Worm (Caenorhabditis elegans) whole organism, L3 larva: ENCODE results near the gene ins-20.
"Not testable (repeated sequence)": the region's sequence is repeated elsewhere in the genome, so short reads cannot be mapped to it uniquely, and the experiment has no call there.

Experiments used
- R02D3.7 ChIP-seq: fragments of 150-350 bp; optimal IDR thresholded peaks from 2 replicates; lab custom pipeline; 2014; ENCODE audit warnings: missing biosample characterization, missing genetic modification characterization
- aly-2 ChIP-seq: fragments of 150-350 bp; optimal IDR thresholded peaks from 2 replicates; lab custom pipeline; 2014; ENCODE audit warnings: missing biosample characterization, missing genetic modification characterization
- ama-1 ChIP-seq: fragments of 150-350 bp; optimal IDR thresholded peaks from 2 replicates; lab custom pipeline; 2018
- ceh-16 ChIP-seq: sonication (generic microtip); optimal IDR thresholded peaks from 2 replicates; lab custom pipeline; 2017; ENCODE audit warnings: missing biosample characterization, missing genetic modification characterization
- ceh-28 ChIP-seq: fragments of 150-350 bp; optimal IDR thresholded peaks from 2 replicates; lab custom pipeline; 2014; ENCODE audit warnings: missing biosample characterization, missing genetic modification reagents, missing genetic modification characterization
- ceh-82 ChIP-seq: fragments of 150-350 bp; optimal IDR thresholded peaks from 2 replicates; lab custom pipeline; 2014; ENCODE audit warnings: missing biosample characterization, missing genetic modification characterization
- daf-12 ChIP-seq: fragments of 150-350 bp; optimal IDR thresholded peaks from 2 replicates; lab custom pipeline; 2014; ENCODE audit warnings: missing biosample characterization, missing genetic modification reagents, missing genetic modification characterization
- egl-27 ChIP-seq: sonication (generic microtip); optimal IDR thresholded peaks from 4 replicates; lab custom pipeline; 2017; ENCODE audit warnings: missing biosample characterization, missing genetic modification reagents, missing genetic modification characterization
- egl-5 ChIP-seq: fragments of 150-350 bp; optimal IDR thresholded peaks from 2 replicates; lab custom pipeline; 2017; ENCODE audit warnings: missing biosample characterization, missing genetic modification reagents, missing genetic modification characterization, inconsistent platforms
- elt-1 ChIP-seq: fragments of 150-350 bp; optimal IDR thresholded peaks from 2 replicates; lab custom pipeline; 2014; ENCODE audit warnings: missing biosample characterization, missing genetic modification characterization
- elt-2 ChIP-seq: sonication (generic microtip); optimal IDR thresholded peaks from 2 replicates; lab custom pipeline; 2016; ENCODE audit warnings: missing genetic modification reagents, mild to moderate bottlenecking, missing genetic modification characterization, missing compliant biosample characterization
- elt-3 ChIP-seq, 3 experiments: fragments of 150-350 bp in 1 of 3; sonication (generic microtip) in 2 of 3; optimal IDR thresholded peaks; 2 replicates in 2 of 3; 4 replicates in 1 of 3; lab custom pipeline; 2014 to 2017; ENCODE audit warnings: missing biosample characterization in 3 of 3, missing genetic modification characterization in 3 of 3
- fkh-10 ChIP-seq: sonication (generic microtip); optimal IDR thresholded peaks from 2 replicates; lab custom pipeline; 2017; ENCODE audit warnings: missing biosample characterization, missing genetic modification reagents, missing genetic modification characterization
- fkh-2 ChIP-seq: fragments of 150-350 bp; optimal IDR thresholded peaks from 2 replicates; lab custom pipeline; 2014; ENCODE audit warnings: missing biosample characterization, missing genetic modification reagents, missing genetic modification characterization
- fos-1 ChIP-seq: fragments of 150-350 bp; optimal IDR thresholded peaks from 2 replicates; lab custom pipeline; 2014; ENCODE audit warnings: missing biosample characterization, missing genetic modification characterization
- hmg-11 ChIP-seq: sonication (generic microtip); optimal IDR thresholded peaks from 2 replicates; lab custom pipeline; 2016; ENCODE audit warnings: missing genetic modification characterization, missing compliant biosample characterization
- lin-15B ChIP-seq: fragments of 150-350 bp; optimal IDR thresholded peaks from 2 replicates; lab custom pipeline; 2014; ENCODE audit warnings: missing biosample characterization, missing genetic modification characterization
- lin-39 ChIP-seq: fragments of 150-350 bp; optimal IDR thresholded peaks from 2 replicates; lab custom pipeline; 2018; ENCODE audit warnings: missing biosample characterization, missing genetic modification reagents, missing genetic modification characterization
- mdl-1 ChIP-seq: fragments of 150-350 bp; optimal IDR thresholded peaks from 2 replicates; lab custom pipeline; 2014; ENCODE audit warnings: missing biosample characterization, missing genetic modification characterization
- mml-1 ChIP-seq: fragments of 150-350 bp; sonication (generic microtip); optimal IDR thresholded peaks from 3 replicates; lab custom pipeline; 2014; ENCODE audit warnings: missing biosample characterization, missing genetic modification characterization
- nfya-1 ChIP-seq: sonication (generic microtip); optimal IDR thresholded peaks from 2 replicates; lab custom pipeline; 2017; ENCODE audit warnings: missing genetic modification characterization, mild to moderate bottlenecking, missing compliant biosample characterization, antibody characterized with exemption, moderate library complexity; ENCODE audit not compliant: insufficient read depth
- nhr-12 ChIP-seq: fragments of 150-350 bp; optimal IDR thresholded peaks from 2 replicates; lab custom pipeline; 2014; ENCODE audit warnings: missing biosample characterization, missing genetic modification characterization
- nhr-23 ChIP-seq: fragments of 150-350 bp; optimal IDR thresholded peaks from 2 replicates; lab custom pipeline; 2014; ENCODE audit warnings: missing biosample characterization, missing genetic modification reagents, missing genetic modification characterization
- nhr-237 ChIP-seq: fragments of 150-350 bp; optimal IDR thresholded peaks from 2 replicates; lab custom pipeline; 2014; ENCODE audit warnings: missing biosample characterization, missing genetic modification characterization
- nhr-25 ChIP-seq: sonication (generic microtip); optimal IDR thresholded peaks from 2 replicates; lab custom pipeline; 2017; ENCODE audit warnings: missing biosample characterization, missing genetic modification characterization
- nhr-28 ChIP-seq: fragments of 150-350 bp; optimal IDR thresholded peaks from 2 replicates; lab custom pipeline; 2014; ENCODE audit warnings: missing biosample characterization, missing genetic modification characterization
- nhr-76 ChIP-seq: fragments of 150-350 bp; sonication (generic microtip); optimal IDR thresholded peaks from 5 replicates; lab custom pipeline; 2014; ENCODE audit warnings: missing biosample characterization, missing genetic modification characterization
- nhr-77 ChIP-seq: fragments of 150-350 bp; optimal IDR thresholded peaks from 2 replicates; lab custom pipeline; 2014; ENCODE audit warnings: missing biosample characterization, missing genetic modification characterization
- pha-4 ChIP-seq: fragments of 150-350 bp; optimal IDR thresholded peaks from 2 replicates; lab custom pipeline; 2014; ENCODE audit warnings: missing biosample characterization, missing genetic modification reagents, missing genetic modification characterization
- sea-2 ChIP-seq: fragments of 150-350 bp; sonication (generic microtip); optimal IDR thresholded peaks from 4 replicates; lab custom pipeline; 2014; ENCODE audit warnings: missing biosample characterization, missing genetic modification reagents, missing genetic modification characterization
- skn-1 ChIP-seq: fragments of 150-350 bp; optimal IDR thresholded peaks from 2 replicates; lab custom pipeline; 2014; ENCODE audit warnings: missing biosample characterization, missing genetic modification characterization
- snpc-4 ChIP-seq: fragments of 150-350 bp; optimal IDR thresholded peaks from 2 replicates; lab custom pipeline; 2014; ENCODE audit warnings: missing biosample characterization, missing genetic modification characterization
- tbx-2 ChIP-seq: sonication (generic microtip); optimal IDR thresholded peaks from 2 replicates; lab custom pipeline; 2016; ENCODE audit warnings: mild to moderate bottlenecking, missing genetic modification characterization, missing compliant biosample characterization
- zag-1 ChIP-seq: fragments of 150-350 bp; optimal IDR thresholded peaks from 2 replicates; lab custom pipeline; 2014; ENCODE audit warnings: missing biosample characterization, missing genetic modification characterization

ins-20 gene

ce11 chrII:6000136-6000535 is 10.5 kb upstream of the ins-20 start, which contains the start of gene ins-6:
TSS of gene ins-6 (plus strand) at chrII:6000436.
- TF ChIP-seq snpc-4 (tag; lab: Kevin White, UChicago) (no peak), elt-2 (no peak), lin-15B (no peak), fkh-2 (tag; lab: Kevin White, UChicago) (no peak), fos-1 (no peak), mdl-1 (tag; lab: Kevin White, UChicago) (no peak), fkh-10 (no peak), ceh-16 (tag; lab: Kevin White, UChicago) (no peak), ceh-28 (tag; lab: Kevin White, UChicago) (no peak), egl-27 (tag; lab: Kevin White, UChicago) (no peak), egl-5 (tag; lab: Kevin White, UChicago) (no peak), sea-2 (no peak), tbx-2 (tag; lab: Kevin White, UChicago) (no peak), nhr-12 (tag; lab: Kevin White, UChicago) (no peak), R02D3.7 (no peak), nhr-237 (no peak), skn-1 (tag; lab: Kevin White, UChicago) (no peak), aly-2 (tag; lab: Kevin White, UChicago) (no peak), hmg-11 (tag; lab: Kevin White, UChicago) (no peak)

ce11 chrII:6001004-6001403 is 9.6 kb upstream of the ins-20 start:
- no peak for TF ChIP-seq nhr-77
- no peak for TF ChIP-seq nhr-23
- no peak for TF ChIP-seq daf-12
- TF ChIP-seq nhr-76 (tag; lab: Kevin White, UChicago): no peak
- TF ChIP-seq snpc-4 (tag; lab: Kevin White, UChicago): no peak

- not testable (repeated sequence) for TF ChIP-seq fkh-2 (tag; lab: Kevin White, UChicago); daf-12; nhr-77
- TF ChIP-seq, all 47 proteins: peak for 0; not testable (repeated sequence) for 47
These were observed 1.8 kb upstream of the ins-20 start, which contains the start of gene ZK84.4 for ce11 chrII:6008887-6009286. TSS of gene ZK84.4 (minus strand) at chrII:6008987.

ce11 chrII:6014057-6014456 is 3.4 kb downstream of the ins-20 start, which contains the start of gene ZK84.2:
TSS of gene ZK84.2 (plus strand) at chrII:6014357.
- TF ChIP-seq lin-39 (tag; lab: Kevin White, UChicago); elt-3 (tag; optimal IDR thresholded peaks at IDR 0.05; lab: Kevin White, UChicago); snpc-4 (tag; lab: Kevin White, UChicago): not testable (repeated sequence)

ce11 chrII:6016410-6016809 is 5.8 kb downstream of the ins-20 start, which contains the start of gene ZK84.5:
TSS of gene ZK84.5 (minus strand) at chrII:6016510.
- TF ChIP-seq nfya-1 (tag; lab: Kevin White, UChicago) (no peak), ceh-82 (tag; lab: Kevin White, UChicago) (no peak), ama-1 (lab: Kevin White, UChicago) (no peak), R02D3.7 (no peak), hmg-11 (tag; lab: Kevin White, UChicago) (no peak), elt-1 (tag; lab: Kevin White, UChicago) (no peak), pha-4 (tag; lab: Kevin White, UChicago) (no peak), zag-1 (tag; lab: Kevin White, UChicago) (no peak), mml-1 (tag; lab: Kevin White, UChicago) (no peak), snpc-4 (tag; lab: Kevin White, UChicago) (no peak), ceh-28 (tag; lab: Kevin White, UChicago) (no peak), lin-39 (tag; lab: Kevin White, UChicago) (no peak), nhr-77 (no peak), elt-2 (no peak), nhr-25 (tag; lab: Kevin White, UChicago) (no peak), nhr-28 (tag; lab: Kevin White, UChicago) (no peak), nhr-12 (tag; lab: Kevin White, UChicago) (no peak), fkh-2 (tag; lab: Kevin White, UChicago) (no peak), elt-3 (tag; optimal IDR thresholded peaks at IDR 0.05; lab: Kevin White, UChicago) (no peak)
